Fruit fly (Drosophila melanogaster): ENCODE data around the gene mthl5.

Gene mthl5

DNA sequence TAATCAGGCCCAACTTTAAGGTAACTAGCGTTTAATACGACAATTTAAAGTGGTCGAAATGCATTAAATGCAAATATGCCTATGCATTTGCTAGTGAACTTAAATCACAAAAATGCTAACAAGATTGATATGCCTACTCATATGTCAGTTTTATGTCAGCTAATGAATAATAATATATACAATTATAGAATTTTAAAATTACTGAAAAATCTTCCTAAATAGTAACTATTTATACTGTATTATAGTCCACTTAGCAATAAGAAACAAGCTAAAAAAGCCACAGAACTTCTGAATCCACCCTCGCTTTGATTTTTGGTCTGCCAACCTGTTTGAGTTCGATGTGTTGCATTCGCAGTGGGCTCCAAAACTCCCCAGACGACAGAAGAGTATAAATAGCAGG, 17.3 kb downstream of the mthl5 start (continued):
- TF ChIP-seq CG2199 (GFP tag; IDR thresholded peaks at IDR 0.05) (0 out of 3 replicates have a peak, but pooled peaks have one; percentile 47), jumu (GFP tag; optimal IDR thresholded peaks at IDR 0.05) (no peak), CG8359 (GFP tag; optimal IDR thresholded peaks at IDR 0.05; ENCODE audit: borderline replicate concordance) (no peak), CG6813 (GFP tag; optimal IDR thresholded peaks at IDR 0.05) (no peak), Scr (GFP tag; IDR thresholded peaks at IDR 0.05; ENCODE audit: partially characterized antibody) (no peak), Drgx (GFP tag; IDR thresholded peaks at IDR 0.05) (no peak), chif (GFP tag; optimal IDR thresholded peaks at IDR 0.05) (no peak), CG1602 (GFP tag; optimal IDR thresholded peaks at IDR 0.05) (no peak), hth (optimal IDR thresholded peaks at IDR 0.05) (no peak), CG17359 (tag; optimal IDR thresholded peaks at IDR 0.05) (peak; percentile 52), CrebB (tag; optimal IDR thresholded peaks at IDR 0.05) (no peak), cato (GFP tag; optimal IDR thresholded peaks at IDR 0.05; ENCODE audit: borderline replicate concordance) (no peak), vfl (GFP tag; optimal IDR thresholded peaks at IDR 0.05) (no peak), Dfd (GFP tag; optimal IDR thresholded peaks at IDR 0.05) (no peak), twi (tag; optimal IDR thresholded peaks at IDR 0.05) (no peak), ssp (GFP tag; IDR thresholded peaks at IDR 0.05) (no peak; the same call in 1 of the 2 replicates), ab (GFP tag; optimal IDR thresholded peaks at IDR 0.05) (no peak), schlank (tag; optimal IDR thresholded peaks at IDR 0.05) (no peak), pzg (GFP tag; optimal IDR thresholded peaks at IDR 0.05) (no peak), bbx (GFP tag; IDR thresholded peaks at IDR 0.05; ENCODE audit: partially characterized antibody) (no peak), CG4282 (GFP tag; optimal IDR thresholded peaks at IDR 0.05) (no peak), CG2202 (tag; optimal IDR thresholded peaks at IDR 0.05) (no peak), gsb (GFP tag; IDR thresholded peaks at IDR 0.05) (no peak), CG14710 (tag; optimal IDR thresholded peaks at IDR 0.05) (peak; percentile 32), Nf-YB (GFP tag; optimal IDR thresholded peaks at IDR 0.05) (no peak), CG6689 (GFP tag; IDR thresholded peaks at IDR 0.05) (no peak), CG11093 (GFP tag; IDR thresholded peaks at IDR 0.05) (0 out of 3 replicates have a peak, but pooled peaks have one; percentile 39), Lim3 (GFP tag; IDR thresholded peaks at IDR 0.05) (no peak), az2 (GFP tag; optimal IDR thresholded peaks at IDR 0.05) (no peak), CG15601 (tag; optimal IDR thresholded peaks at IDR 0.05) (no peak), run (tag; optimal IDR thresholded peaks at IDR 0.05) (no peak), CG31388 (GFP tag; optimal IDR thresholded peaks at IDR 0.05) (no peak), CG11456 (GFP tag; IDR thresholded peaks at IDR 0.05) (peak; percentile 65), CG33557 (GFP tag; optimal IDR thresholded peaks at IDR 0.05) (no peak), jigr1 (GFP tag; IDR thresholded peaks at IDR 0.05) (no peak), hbn (GFP tag; IDR thresholded peaks at IDR 0.05; ENCODE audit: partially characterized antibody) (no peak), crol (GFP tag; IDR thresholded peaks at IDR 0.05) (no peak), CG16815 (GFP tag; optimal IDR thresholded peaks at IDR 0.05) (no peak), Chrac-16 (GFP tag; optimal IDR thresholded peaks at IDR 0.05) (no peak), CG31365 (tag; optimal IDR thresholded peaks at IDR 0.05) (no peak), CG8388 (GFP tag; optimal IDR thresholded peaks at IDR 0.05) (no peak), tll (GFP tag; optimal IDR thresholded peaks at IDR 0.05) (no peak), Adf1 (GFP tag; IDR thresholded peaks at IDR 0.05) (no peak), chm (GFP tag; IDR thresholded peaks at IDR 0.05) (no peak), CG34422 (GFP tag; IDR thresholded peaks at IDR 0.05) (0 out of 3 replicates have a peak, but pooled peaks have one; percentile 30), toy (GFP tag; IDR thresholded peaks at IDR 0.05) (no peak), sens-2 (GFP tag; IDR thresholded peaks at IDR 0.05) (no peak), Sry-δ (GFP tag; optimal IDR thresholded peaks at IDR 0.05) (no peak), HmgZ (tag; optimal IDR thresholded peaks at IDR 0.05) (no peak), Lhr (GFP tag; optimal IDR thresholded peaks at IDR 0.05) (no peak), kay (GFP tag; optimal IDR thresholded peaks at IDR 0.05) (no peak), stwl (tag; optimal IDR thresholded peaks at IDR 0.05) (no peak)

Measured in whole organism, embryonic.